Fruit fly (Drosophila melanogaster): ENCODE measurements around the gene CSN8.
A peak's percentile ranks its signal among the peaks of the same experiment; 100 is the strongest.

CSN8 gene

DNA sequence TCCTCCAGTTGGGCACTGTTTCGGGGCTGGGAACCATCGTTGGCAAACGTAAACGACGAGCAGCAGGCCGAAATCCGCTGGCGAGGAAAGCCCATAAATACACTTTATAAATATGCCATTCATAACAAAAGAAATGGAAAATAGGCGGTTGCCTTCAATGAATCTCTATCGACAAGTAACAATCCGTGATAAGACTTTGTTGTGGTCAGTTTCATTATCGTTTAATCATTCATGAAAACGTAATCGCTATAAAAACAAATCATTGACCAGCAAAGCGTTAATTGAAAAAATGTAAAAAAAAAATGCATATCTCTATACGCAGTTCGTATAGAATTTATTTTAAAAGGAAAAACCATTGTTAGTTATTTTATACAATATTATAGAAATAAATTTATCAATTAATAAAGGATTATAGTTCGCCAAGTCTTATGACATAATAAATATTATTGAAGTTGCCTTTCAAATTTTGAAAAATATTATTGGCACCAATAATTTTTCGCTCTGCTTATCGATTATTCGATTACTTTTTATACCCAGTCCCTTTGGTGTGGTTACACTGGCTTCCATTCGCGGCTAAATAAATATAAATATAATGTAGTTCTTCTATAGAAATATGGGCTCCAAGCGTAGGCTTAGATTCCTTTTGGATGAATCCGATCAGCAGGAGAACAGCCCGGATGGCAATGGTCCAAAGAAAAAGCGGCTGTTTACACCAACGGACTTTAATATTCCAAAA lies 35.4 kb downstream of the CSN8 start, which contains the start of gene CG31898 (continued):
- TF ChIP-seq CG6254 (GFP tag; optimal IDR thresholded peaks at IDR 0.05) (no peak), Side (GFP tag; optimal IDR thresholded peaks at IDR 0.05) (no peak), CG8359 (GFP tag; optimal IDR thresholded peaks at IDR 0.05; ENCODE audit: borderline replicate concordance) (no peak), Sry-β (GFP tag; optimal IDR thresholded peaks at IDR 0.05) (no peak), Gsc (GFP tag; IDR thresholded peaks at IDR 0.05) (no peak), Tbp (GFP tag; optimal IDR thresholded peaks at IDR 0.05) (no peak), nau (GFP tag; optimal IDR thresholded peaks at IDR 0.05) (no peak), GATAe (GFP tag; conservative IDR thresholded peaks at IDR 0.05) (no peak), sd (tag; optimal IDR thresholded peaks at IDR 0.05) (no peak), Six4 (GFP tag; optimal IDR thresholded peaks at IDR 0.05) (no peak), Atf3 (GFP tag; optimal IDR thresholded peaks at IDR 0.05) (no peak), CG3281 (GFP tag; optimal IDR thresholded peaks at IDR 0.05) (no peak), CG12942 (GFP tag; optimal IDR thresholded peaks at IDR 0.05) (no peak), D19A (tag; optimal IDR thresholded peaks at IDR 0.05) (no peak), CG3163 (GFP tag; optimal IDR thresholded peaks at IDR 0.05) (no peak), CG6765 (GFP tag; optimal IDR thresholded peaks at IDR 0.05) (no peak), lbe (GFP tag; optimal IDR thresholded peaks at IDR 0.05) (peak; percentile 47)

DNA sequence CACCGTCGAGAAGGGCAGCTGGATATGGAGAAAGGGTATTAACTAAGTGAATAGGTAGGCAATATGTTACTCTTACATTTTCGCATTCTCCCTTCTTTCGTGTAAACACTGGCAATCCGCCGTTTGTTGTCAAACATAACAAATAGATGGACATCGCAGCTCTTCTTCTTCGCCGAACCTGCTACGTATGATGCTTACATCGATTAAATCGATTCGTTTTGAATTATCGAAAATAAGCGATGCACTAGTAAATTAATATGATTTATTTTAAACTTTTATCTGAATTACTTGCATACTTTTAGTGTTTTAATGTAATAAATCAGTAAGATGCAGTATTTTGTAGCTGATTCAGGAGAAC lies 38.3 kb downstream of the CSN8 start, which contains the start of gene fy:
fy (minus strand) TSS at position 353 of the 358 bp plus-strand sequence.
- peak; percentile 96 for TF ChIP-seq CG5180 (GFP tag; optimal IDR thresholded peaks at IDR 0.05)
- peak; percentile 91 for TF ChIP-seq CG17385 (GFP tag; optimal IDR thresholded peaks at IDR 0.05)
- TF ChIP-seq CG13296 (GFP tag; optimal IDR thresholded peaks at IDR 0.05): no peak
- TF ChIP-seq Sox100B (GFP tag; optimal IDR thresholded peaks at IDR 0.05): peak; percentile 22
- TF ChIP-seq tup (GFP tag; optimal IDR thresholded peaks at IDR 0.05): no peak

DNA sequence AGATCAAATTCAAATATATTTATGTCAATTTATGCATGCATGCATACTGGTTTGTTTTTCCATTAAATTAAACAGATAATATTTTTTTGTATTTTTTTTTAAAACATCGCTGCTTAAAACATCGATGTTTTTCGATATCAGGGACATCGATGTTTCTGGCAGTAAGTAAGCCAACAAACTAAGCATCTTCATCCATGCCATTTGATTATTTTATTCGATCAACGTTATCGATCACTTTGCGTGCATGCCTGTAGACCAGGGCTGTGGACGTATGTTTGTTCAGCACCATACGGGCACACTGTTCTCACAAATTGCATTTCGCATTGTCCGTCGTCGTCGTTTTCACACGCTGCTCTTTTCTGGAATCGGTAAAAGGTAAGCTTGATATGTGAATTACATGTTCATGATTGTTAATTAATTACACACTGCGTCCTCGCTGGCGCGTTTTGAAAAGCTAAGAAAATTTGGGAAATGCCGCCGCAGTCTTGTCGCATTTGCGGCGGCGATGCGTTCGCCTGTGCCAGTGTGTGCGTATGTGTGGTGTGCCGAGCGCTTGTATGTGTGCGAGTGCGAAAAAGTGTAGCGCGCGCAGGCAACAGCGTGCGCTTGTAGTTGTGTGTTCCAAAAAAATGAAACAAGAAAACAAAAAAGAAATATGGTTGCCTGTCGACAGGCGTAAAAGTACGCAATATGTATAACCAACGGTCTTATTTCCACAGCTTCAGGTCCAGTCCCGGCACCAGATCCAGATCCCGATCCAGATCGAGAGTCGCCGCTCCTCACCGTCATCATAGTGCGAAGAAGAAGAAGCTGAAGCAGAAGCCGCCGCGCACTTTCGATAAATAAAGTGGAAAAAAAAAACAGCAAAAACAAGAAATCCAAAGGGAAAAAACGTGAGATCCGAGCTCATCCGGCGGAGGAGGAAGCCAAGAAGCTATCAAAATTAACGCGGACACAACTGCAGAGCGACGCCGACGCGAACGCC lies 38.9 kb downstream of the CSN8 start, which contains the start of gene emb:
emb (plus strand) TSS at position 288 of the 985 bp plus-strand sequence.
- no peak for TF ChIP-seq CG15269 (tag; optimal IDR thresholded peaks at IDR 0.05)
- peak; percentile 80 for TF ChIP-seq Hmr (GFP tag; optimal IDR thresholded peaks at IDR 0.05)
- no peak for TF ChIP-seq ap (GFP tag; IDR thresholded peaks at IDR 0.05)
- TF ChIP-seq CG9727 (GFP tag; optimal IDR thresholded peaks at IDR 0.05): peak; percentile 66
- TF ChIP-seq ftz-f1 (GFP tag; optimal IDR thresholded peaks at IDR 0.05): peak; percentile 19
- TF ChIP-seq nerfin-1 (tag; optimal IDR thresholded peaks at IDR 0.05): peak; percentile 89
- no peak for TF ChIP-seq Ada2b (GFP tag; IDR thresholded peaks at IDR 0.05)
- TF ChIP-seq NfI (GFP tag; optimal IDR thresholded peaks at IDR 0.05): peak; percentile 37
- no peak for TF ChIP-seq Spps (tag; optimal IDR thresholded peaks at IDR 0.05)
- TF ChIP-seq CG3838 (GFP tag; optimal IDR thresholded peaks at IDR 0.05): peak; percentile 11
- peak; percentile 2 for TF ChIP-seq slou (GFP tag; optimal IDR thresholded peaks at IDR 0.05)
- no peak for TF ChIP-seq CG6683 (GFP tag; optimal IDR thresholded peaks at IDR 0.05)
- TF ChIP-seq CG11093 (GFP tag; IDR thresholded peaks at IDR 0.05): no peak
- TF ChIP-seq CG8359 (GFP tag; optimal IDR thresholded peaks at IDR 0.05; ENCODE audit: borderline replicate concordance): no peak
- peak; percentile 77 for TF ChIP-seq zen (tag; optimal IDR thresholded peaks at IDR 0.05)
- peak; percentile 1 for TF ChIP-seq CG16863 (GFP tag; optimal IDR thresholded peaks at IDR 0.05)
- peak; percentile 96 for TF ChIP-seq bbx (GFP tag; IDR thresholded peaks at IDR 0.05; ENCODE audit: partially characterized antibody)
- TF ChIP-seq CG15696 (tag; optimal IDR thresholded peaks at IDR 0.05): no peak
- TF ChIP-seq CG13624 (GFP tag; optimal IDR thresholded peaks at IDR 0.05): peak; percentile 42
- TF ChIP-seq CG12769 (tag; optimal IDR thresholded peaks at IDR 0.05): no peak
- no peak for TF ChIP-seq bowl (GFP tag; IDR thresholded peaks at IDR 0.05)
- no peak for TF ChIP-seq abd-A (tag; optimal IDR thresholded peaks at IDR 0.05)
- no peak for TF ChIP-seq odd (GFP tag; optimal IDR thresholded peaks at IDR 0.05)
- TF ChIP-seq ara (GFP tag; IDR thresholded peaks at IDR 0.05): peak; percentile 42; the same call in 1 of the 2 replicates

Measured in whole organism, embryonic.